Worm (Caenorhabditis elegans): Measurements from ENCODE around the gene F11G11.4.

- no peak for TF ChIP-seq ceh-63 (GFP tag; optimal IDR thresholded peaks at IDR 0.05)
- TF ChIP-seq ceh-82 (tag; optimal IDR thresholded peaks at IDR 0.05), result no peak
- no peak for TF ChIP-seq grh-1 (GFP tag; IDR thresholded peaks at IDR 0.05)
- TF ChIP-seq fkh-10 (GFP tag; optimal IDR thresholded peaks at IDR 0.05), result no peak
- no peak for TF ChIP-seq nhr-19 (GFP tag; conservative IDR thresholded peaks at IDR 0.05)
- TF ChIP-seq snpc-4 (tag; optimal IDR thresholded peaks at IDR 0.05), result no peak
- TF ChIP-seq ceh-90 (tag; optimal IDR thresholded peaks at IDR 0.05), result no peak
- TF ChIP-seq lin-35 (GFP tag; optimal IDR thresholded peaks at IDR 0.05), result no peak
- TF ChIP-seq dpl-1 (GFP tag; optimal IDR thresholded peaks at IDR 0.05), result no peak
- TF ChIP-seq hlh-17 (GFP tag; optimal IDR thresholded peaks at IDR 0.05; ENCODE audit: borderline replicate concordance), result no peak
- peak in 1 of 2 experiments; percentile 12 for TF ChIP-seq lsy-2 (tag; optimal IDR thresholded peaks at IDR 0.05)
- no peak for TF ChIP-seq Y116A8C.19 (tag; optimal IDR thresholded peaks at IDR 0.05; ENCODE audit: borderline replicate concordance)
- no peak for TF ChIP-seq fos-1 (tag; optimal IDR thresholded peaks at IDR 0.05)
- no peak for TF ChIP-seq lir-3 (tag; optimal IDR thresholded peaks at IDR 0.05; ENCODE audit: poor library complexity)
These were observed 38.7 kb upstream of the F11G11.4 start, which contains the start of gene lact-5 for ce11 chrII:4821739-4822138.
